Fruit fly (Drosophila melanogaster) S2 (cell line): ENCODE measurements around the gene Coq7.

Experiments
- CG8478 ChIP-seq: fragments of >200 bp; optimal IDR thresholded peaks from 2 replicates; lab custom pipeline; 2018
- CTCF ChIP-seq, 2 experiments: fragments of >200 bp; optimal IDR thresholded peaks; 2 replicates each; lab custom pipeline; 2018

- no peak for TF ChIP-seq CG8478 (lab: Kevin White, UChicago)
- TF ChIP-seq CTCF (optimal IDR thresholded peaks at IDR 0.05; lab: Kevin White, UChicago) = no peak
Observed at dm6 chrX:6800726-6801296, 29.8 kb downstream of the Coq7 start.
